Worm (Caenorhabditis elegans): ENCODE data around the gene F43E2.1.
A peak's percentile ranks its signal among the peaks of the same experiment; 100 is the strongest.

The F43E2.1 gene

DNA sequence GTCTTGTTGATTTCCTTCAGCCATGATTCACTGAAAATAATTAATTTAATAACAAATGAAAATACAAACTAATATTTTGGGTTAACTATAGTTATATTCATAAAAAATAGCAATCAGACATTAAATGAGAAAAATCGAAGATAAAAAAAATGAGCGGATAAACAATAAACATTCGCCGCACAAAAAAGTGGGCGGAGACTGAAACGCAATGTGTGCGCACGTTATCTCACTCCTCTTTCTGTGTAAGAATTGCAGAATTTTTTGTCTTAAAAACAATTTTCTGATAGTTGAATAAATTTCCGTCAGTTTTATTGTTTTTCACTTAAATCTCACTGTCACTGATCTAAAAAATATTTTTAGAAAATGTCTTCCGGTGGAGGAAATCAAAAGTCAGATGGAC is 937 bp upstream of the F43E2.1 start, which contains the start of the genes mtch-1 and rpb-4 (continued):
- peak; percentile 50 for TF ChIP-seq dve-1 (tag; optimal IDR thresholded peaks at IDR 0.05; ENCODE audit: insufficient read depth)
- no peak for TF ChIP-seq T26A8.4 (GFP tag; IDR thresholded peaks at IDR 0.05)
- TF ChIP-seq cey-2 (tag; optimal IDR thresholded peaks at IDR 0.05; ENCODE audit: borderline replicate concordance, insufficient read depth), result no peak
- no peak for TF ChIP-seq nhr-25 (tag; optimal IDR thresholded peaks at IDR 0.05; ENCODE audit: borderline replicate concordance, insufficient read depth)
- no peak for TF ChIP-seq nhr-102 (tag; optimal IDR thresholded peaks at IDR 0.05)

DNA sequence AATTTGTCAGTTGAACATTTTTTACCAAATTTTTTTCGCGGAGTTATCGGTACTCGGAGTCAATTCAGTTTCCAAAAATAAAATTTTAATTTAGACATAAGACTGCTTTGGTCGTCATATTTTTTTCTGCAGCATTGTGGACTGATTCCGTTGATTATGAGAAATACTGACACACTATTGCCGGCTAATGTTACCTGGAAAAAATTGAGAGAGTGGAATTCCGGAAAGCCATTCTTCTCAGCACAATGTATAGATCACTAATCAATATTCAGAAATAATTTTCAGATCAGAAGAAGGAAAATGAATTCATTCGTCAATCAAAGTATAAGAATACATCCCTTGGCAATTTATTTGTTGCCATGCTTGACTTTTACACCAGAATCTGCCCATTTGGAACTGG is 3.9 kb downstream of the F43E2.1 start, which contains the start of gene C07D10.6:
TSS of gene C07D10.6 (plus strand) at position 301 of the 400 bp plus-strand sequence.
- TF ChIP-seq egl-43 (GFP tag; IDR thresholded peaks at IDR 0.05) (no peak), nhr-10 (tag; optimal IDR thresholded peaks at IDR 0.05) (no peak), pha-4 (GFP tag; IDR thresholded peaks at IDR 0.05) (no peak), pha-4 (tag; optimal IDR thresholded peaks at IDR 0.05) (no peak), ztf-7 (tag; optimal IDR thresholded peaks at IDR 0.05) (no peak)

DNA sequence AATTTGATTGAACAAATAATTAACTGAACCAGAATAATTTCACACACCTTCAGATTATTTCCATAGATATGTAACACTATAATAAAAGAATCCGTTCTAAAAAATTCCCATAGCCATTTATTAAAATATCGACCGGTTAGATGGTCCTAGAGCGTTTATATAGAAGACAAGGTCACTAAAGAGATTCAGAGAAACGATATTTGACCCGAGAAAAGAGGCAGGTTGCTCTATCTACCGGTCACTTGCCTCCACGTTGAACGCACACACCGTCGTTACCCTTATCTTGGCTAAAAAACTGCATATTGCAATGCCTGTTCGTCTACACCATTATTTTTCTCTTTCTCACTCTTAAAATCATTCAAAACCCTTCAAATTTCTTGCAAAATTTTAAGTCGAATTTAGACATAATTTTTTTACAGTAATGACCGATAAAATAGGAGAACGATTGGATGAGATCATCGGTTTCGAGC is 6.1 kb downstream of the F43E2.1 start, which contains the start of gene C07D10.5:
TSS of gene C07D10.5 (plus strand) at position 420 of the 470 bp plus-strand sequence.
- no peak for TF ChIP-seq saeg-2 (GFP tag; IDR thresholded peaks at IDR 0.05)
- no peak for TF ChIP-seq spr-1 (tag; optimal IDR thresholded peaks at IDR 0.05)
- TF ChIP-seq snpc-4 (tag; optimal IDR thresholded peaks at IDR 0.05), result no peak
- no peak for TF ChIP-seq daf-8 (GFP tag; IDR thresholded peaks at IDR 0.05)
- TF ChIP-seq ZK337.2 (GFP tag; IDR thresholded peaks at IDR 0.05), result no peak
- no peak for TF ChIP-seq nhr-28 (tag; optimal IDR thresholded peaks at IDR 0.05)
- TF ChIP-seq lim-7 (GFP tag; IDR thresholded peaks at IDR 0.05), result no peak
- TF ChIP-seq mxl-3 (GFP tag; optimal IDR thresholded peaks at IDR 0.05), result no peak
- no peak for TF ChIP-seq hlh-11 (tag; optimal IDR thresholded peaks at IDR 0.05)
- TF ChIP-seq ceh-28 (tag; optimal IDR thresholded peaks at IDR 0.05), result no peak
- no peak for TF ChIP-seq madf-9 (GFP tag; conservative IDR thresholded peaks at IDR 0.05)

DNA sequence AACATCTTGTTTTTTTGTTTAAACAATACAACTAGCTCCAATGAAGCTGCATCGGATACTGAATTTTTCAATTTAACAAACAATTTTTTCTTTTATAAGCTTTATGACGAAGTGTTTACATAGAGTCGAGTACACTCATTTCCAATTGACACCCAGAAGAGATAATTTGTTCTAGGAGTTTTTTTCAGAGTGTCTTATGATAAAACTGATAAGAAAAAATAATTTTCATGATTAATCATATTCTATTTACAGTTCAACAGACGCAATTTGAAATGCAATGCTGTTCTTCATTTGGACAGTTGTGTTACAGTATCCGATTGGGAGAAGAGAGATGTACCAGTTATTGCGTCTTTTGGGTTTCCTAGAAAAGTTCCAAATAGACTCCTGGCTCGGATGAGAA is 6.9 kb downstream of the F43E2.1 start:
- TF ChIP-seq Y48G9A.11 (GFP tag; IDR thresholded peaks at IDR 0.05) (no peak), nhr-28 (tag; optimal IDR thresholded peaks at IDR 0.05) (peak; percentile 15), F10B5.3 (tag; optimal IDR thresholded peaks at IDR 0.05) (no peak), dve-1 (tag; optimal IDR thresholded peaks at IDR 0.05; ENCODE audit: insufficient read depth) (peak; percentile 71), T20F7.1 (GFP tag; optimal IDR thresholded peaks at IDR 0.05) (peak; percentile 26), nhr-102 (tag; optimal IDR thresholded peaks at IDR 0.05) (no peak), saeg-2 (GFP tag; IDR thresholded peaks at IDR 0.05) (no peak), jun-1 (tag; optimal IDR thresholded peaks at IDR 0.05) (no peak), zag-1 (tag; optimal IDR thresholded peaks at IDR 0.05) (no peak), daf-16 (GFP tag; optimal IDR thresholded peaks at IDR 0.05) (no peak), daf-16 (tag; optimal IDR thresholded peaks at IDR 0.05) (peak; percentile 91), dmd-6 (GFP tag; IDR thresholded peaks at IDR 0.05) (peak; percentile 77), hlh-30 (tag; optimal IDR thresholded peaks at IDR 0.05; ENCODE audit: insufficient read depth) (peak; percentile 11), hlh-11 (tag; optimal IDR thresholded peaks at IDR 0.05) (peak; percentile 58)

DNA sequence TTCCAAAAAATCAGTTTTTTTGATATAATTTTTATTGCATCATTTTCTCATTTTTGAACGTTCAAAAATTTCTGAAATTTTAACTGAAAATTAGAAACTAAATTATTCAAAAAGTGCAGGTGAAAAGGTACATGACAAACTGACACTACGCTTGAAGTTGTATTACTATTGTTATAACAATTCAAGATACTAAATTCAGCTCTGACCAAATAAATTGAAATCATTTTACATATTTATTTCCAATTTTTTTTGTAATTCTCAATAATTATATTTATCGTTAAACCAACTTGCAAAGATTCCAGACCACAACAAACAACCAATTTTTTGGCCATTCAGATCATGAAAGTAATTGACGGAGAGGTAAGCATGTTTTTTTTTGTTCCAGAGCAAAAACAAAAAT is 10.4 kb downstream of the F43E2.1 start, which contains the start of gene sre-3:
TSS of gene sre-3 (plus strand) at position 301 of the 400 bp plus-strand sequence.
- TF ChIP-seq nhr-42 (GFP tag; IDR thresholded peaks at IDR 0.05), result no peak
- TF ChIP-seq aha-1 (tag), result peak; percentile 1

DNA sequence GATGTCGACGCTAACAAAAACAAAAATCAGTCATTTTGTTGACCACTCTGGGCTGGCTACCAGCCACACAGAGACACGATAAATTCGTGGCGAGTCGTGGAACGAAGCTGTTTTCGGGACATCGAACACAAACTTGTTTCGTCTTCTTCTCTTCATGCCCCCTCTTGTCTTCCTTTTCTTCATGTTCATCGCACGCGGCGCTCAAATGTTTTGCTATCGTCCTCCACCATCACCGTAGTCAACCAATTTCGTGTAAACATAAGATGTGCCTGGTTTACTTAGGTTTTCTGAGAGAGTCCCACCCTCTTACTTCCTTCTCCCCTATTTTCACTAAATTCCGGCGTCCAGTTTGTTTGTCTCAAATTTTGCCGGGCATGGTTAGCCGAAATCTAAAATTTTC is 15.3 kb downstream of the F43E2.1 start:
- no peak for TF ChIP-seq nhr-10 (tag; optimal IDR thresholded peaks at IDR 0.05)
- TF ChIP-seq ztf-7 (tag; optimal IDR thresholded peaks at IDR 0.05), result no peak
- TF ChIP-seq ctbp-1 (GFP tag; IDR thresholded peaks at IDR 0.05), result 0 out of 2 replicates have a peak, but pooled peaks have one; percentile 44
- no peak for TF ChIP-seq mep-1 (tag; optimal IDR thresholded peaks at IDR 0.05)
- TF ChIP-seq unc-39 (tag; optimal IDR thresholded peaks at IDR 0.05), result no peak
- no peak for TF ChIP-seq dmd-8 (GFP tag; IDR thresholded peaks at IDR 0.05)
- TF ChIP-seq mes-2 (tag; optimal IDR thresholded peaks at IDR 0.05; ENCODE audit: poor library complexity, severe bottlenecking), result no peak
- peak; percentile 45 for TF ChIP-seq aha-1 (tag)
- no peak for TF ChIP-seq daf-19 (GFP tag; conservative IDR thresholded peaks at IDR 0.05)
- no peak for TF ChIP-seq pha-4 (GFP tag; IDR thresholded peaks at IDR 0.05)
- no peak for TF ChIP-seq pha-4 (tag; optimal IDR thresholded peaks at IDR 0.05)
- TF ChIP-seq jun-1 (tag; optimal IDR thresholded peaks at IDR 0.05), result no peak
- TF ChIP-seq Y105C5A.15 (GFP tag; IDR thresholded peaks at IDR 0.05), result no peak
- no peak for TF ChIP-seq F37D6.2 (tag; optimal IDR thresholded peaks at IDR 0.05)
- no peak for TF ChIP-seq cey-2 (tag; optimal IDR thresholded peaks at IDR 0.05; ENCODE audit: borderline replicate concordance, insufficient read depth)
- TF ChIP-seq nhr-11 (tag; optimal IDR thresholded peaks at IDR 0.05), result no peak
- TF ChIP-seq snpc-4 (tag; optimal IDR thresholded peaks at IDR 0.05), result no peak

All from whole organism, L4 larva.